Worm (Caenorhabditis elegans) whole organism, late embryonic: ENCODE measurements around the gene ttbk-2.2.

ENCODE experiments used
- hlh-6 ChIP-seq: sonication (generic microtip); optimal IDR thresholded peaks from 2 replicates; lab custom pipeline; 2016; ENCODE audit warnings: missing genotype, missing genetic modification characterization, missing compliant biosample characterization
- madf-2 ChIP-seq: sonication (generic microtip); optimal IDR thresholded peaks from 2 replicates; lab custom pipeline; 2017; ENCODE audit warnings: missing genetic modification characterization, missing compliant biosample characterization

DNA sequence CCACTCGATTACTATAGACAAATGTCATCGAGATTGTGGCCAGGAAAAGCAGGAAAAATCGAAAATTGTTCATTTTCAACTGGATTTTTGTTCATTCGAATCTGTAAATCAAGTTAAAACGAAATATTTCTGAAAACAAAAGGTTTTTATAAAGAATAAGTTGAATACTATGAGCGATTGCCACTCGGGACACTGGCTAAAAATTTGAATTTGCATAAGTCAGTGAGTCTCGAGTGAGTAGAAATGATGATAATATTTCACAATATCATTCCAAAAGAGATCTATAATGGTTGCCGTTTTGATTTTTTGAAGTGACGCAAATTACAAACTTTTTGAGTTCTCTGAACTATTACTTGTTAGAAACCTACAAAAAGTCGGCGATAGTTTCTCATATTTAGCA, 46.3 kb downstream of the ttbk-2.2 start, which contains the start of gene T28H11.8:
- TF ChIP-seq madf-2 (tag; lab: Kevin White, UChicago) (no peak), hlh-6 (tag; lab: Kevin White, UChicago) (no peak)
